Worm (Caenorhabditis elegans): ENCODE data around the gene fbxa-88.

fbxa-88 gene

ce11 chrV:16137043-16137442, 5.9 kb downstream of the fbxa-88 start, which contains the start of gene F44G3.7:
TSS of gene F44G3.7 (minus strand) at chrV:16137143.
- TF ChIP-seq elt-2 (tag; optimal IDR thresholded peaks at IDR 0.05) (no peak), hmg-11 (tag; optimal IDR thresholded peaks at IDR 0.05) (no peak), fkh-2 (tag; optimal IDR thresholded peaks at IDR 0.05) (no peak), nhr-25 (tag; optimal IDR thresholded peaks at IDR 0.05) (no peak), ceh-82 (tag; optimal IDR thresholded peaks at IDR 0.05) (no peak), egl-27 (tag; optimal IDR thresholded peaks at IDR 0.05) (no peak), zag-1 (tag; optimal IDR thresholded peaks at IDR 0.05) (no peak), eor-1 (tag; optimal IDR thresholded peaks at IDR 0.05) (no peak), lsy-12 (tag; optimal IDR thresholded peaks at IDR 0.05) (no peak), ama-1 (optimal IDR thresholded peaks at IDR 0.05) (no peak), elt-3 (tag; optimal IDR thresholded peaks at IDR 0.05) (no peak), fos-1 (tag; optimal IDR thresholded peaks at IDR 0.05) (no peak)

- no peak for TF ChIP-seq nhr-25 (tag; optimal IDR thresholded peaks at IDR 0.05)
- no peak for TF ChIP-seq fkh-10 (GFP tag; optimal IDR thresholded peaks at IDR 0.05)
- TF ChIP-seq sea-2 (GFP tag; optimal IDR thresholded peaks at IDR 0.05), result no peak
- no peak for TF ChIP-seq lsy-12 (tag; optimal IDR thresholded peaks at IDR 0.05)
- TF ChIP-seq mml-1 (tag; optimal IDR thresholded peaks at IDR 0.05), result no peak
- TF ChIP-seq skn-1 (tag; optimal IDR thresholded peaks at IDR 0.05), result no peak
- TF ChIP-seq ztf-11 (tag; optimal IDR thresholded peaks at IDR 0.05), result no peak
- no peak for TF ChIP-seq pha-4 (tag; optimal IDR thresholded peaks at IDR 0.05)
- TF ChIP-seq elt-2 (tag; optimal IDR thresholded peaks at IDR 0.05), result no peak
- no peak for TF ChIP-seq unc-39 (tag; optimal IDR thresholded peaks at IDR 0.05)
- no peak for TF ChIP-seq ceh-9 (tag; optimal IDR thresholded peaks at IDR 0.05)
- no peak for TF ChIP-seq nhr-76 (tag; optimal IDR thresholded peaks at IDR 0.05)
- no peak for TF ChIP-seq ceh-28 (tag; optimal IDR thresholded peaks at IDR 0.05)
- TF ChIP-seq nhr-77 (tag; optimal IDR thresholded peaks at IDR 0.05), result no peak
- no peak for TF ChIP-seq aly-2 (tag; optimal IDR thresholded peaks at IDR 0.05)
- TF ChIP-seq eor-1 (tag; optimal IDR thresholded peaks at IDR 0.05), result no peak
- no peak for TF ChIP-seq ceh-16 (tag; optimal IDR thresholded peaks at IDR 0.05)
- TF ChIP-seq mdl-1 (tag; optimal IDR thresholded peaks at IDR 0.05), result no peak
- TF ChIP-seq zag-1 (tag; optimal IDR thresholded peaks at IDR 0.05), result no peak
- TF ChIP-seq ZK546.5 (tag; optimal IDR thresholded peaks at IDR 0.05), result no peak
Observed at ce11 chrV:16132705-16133104, 10.2 kb downstream of the fbxa-88 start, which contains the start of gene fbxa-144. TSS of gene fbxa-144 (minus strand) at chrV:16132805.

ce11 chrV:16132215-16132614, 10.7 kb downstream of the fbxa-88 start:
- TF ChIP-seq ZK546.5 (tag; optimal IDR thresholded peaks at IDR 0.05) (no peak), nhr-77 (tag; optimal IDR thresholded peaks at IDR 0.05) (no peak), unc-62 (GFP tag; optimal IDR thresholded peaks at IDR 0.05) (no peak), ceh-28 (tag; optimal IDR thresholded peaks at IDR 0.05) (no peak), ama-1 (optimal IDR thresholded peaks at IDR 0.05) (no peak), mdl-1 (tag; optimal IDR thresholded peaks at IDR 0.05) (no peak), nhr-76 (tag; optimal IDR thresholded peaks at IDR 0.05) (no peak), jun-1 (tag; optimal IDR thresholded peaks at IDR 0.05) (no peak), lsy-12 (tag; optimal IDR thresholded peaks at IDR 0.05) (no peak), fkh-2 (tag; optimal IDR thresholded peaks at IDR 0.05) (no peak), elt-2 (tag; optimal IDR thresholded peaks at IDR 0.05) (no peak), ztf-4 (tag; optimal IDR thresholded peaks at IDR 0.05) (no peak), hmg-11 (tag; optimal IDR thresholded peaks at IDR 0.05) (no peak), ztf-11 (tag; optimal IDR thresholded peaks at IDR 0.05) (no peak), egl-5 (tag; optimal IDR thresholded peaks at IDR 0.05) (no peak), nhr-25 (tag; optimal IDR thresholded peaks at IDR 0.05) (no peak), lin-15B (tag; optimal IDR thresholded peaks at IDR 0.05) (no peak), ceh-16 (tag; optimal IDR thresholded peaks at IDR 0.05) (no peak), nhr-11 (tag; optimal IDR thresholded peaks at IDR 0.05) (no peak)

- no peak for TF ChIP-seq mdl-1 (tag; optimal IDR thresholded peaks at IDR 0.05)
- no peak for TF ChIP-seq ceh-16 (tag; optimal IDR thresholded peaks at IDR 0.05)
- no peak for TF ChIP-seq ceh-9 (tag; optimal IDR thresholded peaks at IDR 0.05)
- TF ChIP-seq aly-2 (tag; optimal IDR thresholded peaks at IDR 0.05), result no peak
- TF ChIP-seq nhr-23 (tag; optimal IDR thresholded peaks at IDR 0.05), result no peak
- no peak for TF ChIP-seq ztf-11 (tag; optimal IDR thresholded peaks at IDR 0.05)
- no peak for TF ChIP-seq nhr-25 (tag; optimal IDR thresholded peaks at IDR 0.05)
- TF ChIP-seq ceh-82 (tag; optimal IDR thresholded peaks at IDR 0.05), result no peak
- no peak for TF ChIP-seq elt-2 (tag; optimal IDR thresholded peaks at IDR 0.05)
- no peak for TF ChIP-seq jun-1 (tag; optimal IDR thresholded peaks at IDR 0.05)
- no peak for TF ChIP-seq daf-12 (tag; optimal IDR thresholded peaks at IDR 0.05)
- no peak for TF ChIP-seq nfya-1 (tag; optimal IDR thresholded peaks at IDR 0.05; ENCODE audit: insufficient read depth)
- no peak for TF ChIP-seq snpc-4 (tag; optimal IDR thresholded peaks at IDR 0.05)
- TF ChIP-seq R02D3.7 (tag; optimal IDR thresholded peaks at IDR 0.05), result no peak
Observed at ce11 chrV:16131249-16131648, 11.7 kb downstream of the fbxa-88 start, which contains the start of gene fbxa-142. TSS of gene fbxa-142 (minus strand) at chrV:16131349.
